Worm (Caenorhabditis elegans): ENCODE results near the gene pfk-1.2.
A peak's percentile ranks its signal among the peaks of the same experiment; 100 is the strongest.

Gene pfk-1.2

DNA sequence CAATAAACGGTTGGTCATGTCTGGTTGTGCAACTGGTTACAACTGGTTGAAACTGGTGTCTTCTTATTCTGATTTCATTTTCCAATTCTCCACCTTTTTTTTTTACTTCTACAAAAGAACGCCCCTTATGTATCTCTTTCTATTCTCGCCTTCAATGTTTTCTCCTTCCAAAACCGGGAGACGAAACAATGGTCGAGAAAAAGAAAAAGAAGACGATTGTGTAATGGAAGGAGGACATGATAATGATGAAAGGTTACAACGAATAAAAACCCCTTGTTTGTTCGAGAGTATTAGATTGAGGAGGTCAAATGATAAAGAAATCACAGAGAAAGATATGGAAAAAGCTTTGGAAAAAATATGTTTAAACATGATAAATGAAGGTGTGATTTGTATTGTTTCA, 12.8 kb upstream of the pfk-1.2 start, which contains the start of gene C50F4.8:
C50F4.8 (minus strand) TSS at position 28 of the 400 bp plus-strand sequence.
- TF ChIP-seq lin-14 (GFP tag; optimal IDR thresholded peaks at IDR 0.05): peak; percentile 2
- TF ChIP-seq sox-4 (tag; optimal IDR thresholded peaks at IDR 0.05): no peak
- TF ChIP-seq nhr-85 (tag): peak; percentile 67
- no peak for TF ChIP-seq nhr-71 (tag; optimal IDR thresholded peaks at IDR 0.05)
- TF ChIP-seq elt-3 (tag; optimal IDR thresholded peaks at IDR 0.05): peak in 1 of 6 experiments; percentile 49
- TF ChIP-seq pag-3 (tag; optimal IDR thresholded peaks at IDR 0.05; ENCODE audit: borderline replicate concordance, insufficient read depth): no peak
- TF ChIP-seq pax-3 (tag; optimal IDR thresholded peaks at IDR 0.05): no peak
- peak; percentile 89 for TF ChIP-seq blmp-1 (tag; optimal IDR thresholded peaks at IDR 0.05)

DNA sequence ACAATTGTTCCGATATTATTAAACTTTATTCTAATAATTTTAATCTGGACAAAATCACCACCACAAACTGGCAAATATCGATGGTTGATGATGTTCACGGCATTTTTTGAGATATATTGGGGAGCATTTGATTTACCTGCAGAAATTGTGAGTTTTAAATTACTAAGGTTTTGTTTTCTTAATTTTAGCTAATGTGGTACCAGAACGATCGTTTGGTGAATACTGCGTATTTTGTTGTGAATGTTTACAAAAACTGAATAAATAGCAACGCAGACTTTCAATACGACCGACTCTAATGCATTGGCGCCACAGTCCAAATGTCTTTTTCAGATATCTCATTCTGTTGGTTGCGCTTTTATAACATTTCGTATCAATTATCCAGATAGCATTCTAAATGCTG, 9.9 kb upstream of the pfk-1.2 start:
- TF ChIP-seq elt-2 (tag; optimal IDR thresholded peaks at IDR 0.05) (no peak), efl-1 (optimal IDR thresholded peaks at IDR 0.05) (no peak), efl-1 (GFP tag; optimal IDR thresholded peaks at IDR 0.05 in 1 of 2) (peak in 1 of 2 experiments; percentile 52)

DNA sequence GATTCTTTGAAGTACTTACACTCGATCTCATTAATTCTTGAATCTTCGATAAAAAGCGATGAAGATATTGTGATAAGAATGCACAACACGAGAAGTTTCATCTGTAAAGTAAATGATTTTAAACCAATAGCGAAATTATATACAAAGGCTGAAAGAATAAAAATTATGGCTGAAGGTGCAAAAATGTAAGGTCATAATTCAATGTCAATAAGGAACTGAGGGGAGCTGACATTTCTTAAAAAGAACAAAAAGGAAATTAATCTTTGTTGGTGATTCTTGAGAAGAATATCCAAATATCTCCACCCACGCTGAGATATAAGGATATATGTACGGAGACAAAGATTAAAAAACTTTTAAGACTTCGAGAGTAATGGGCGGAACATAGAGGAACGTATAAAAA, 7.5 kb upstream of the pfk-1.2 start, which contains the start of gene C50F4.9:
C50F4.9 (minus strand) TSS at position 101 of the 400 bp plus-strand sequence.
- TF ChIP-seq nhr-19 (GFP tag; conservative IDR thresholded peaks at IDR 0.05) (no peak), mdl-1 (tag; optimal IDR thresholded peaks at IDR 0.05) (no peak), lin-13 (GFP tag; optimal IDR thresholded peaks at IDR 0.05) (no peak), mab-9 (GFP tag; IDR thresholded peaks at IDR 0.05) (no peak), fos-1 (tag; optimal IDR thresholded peaks at IDR 0.05) (no peak), egl-13 (tag; optimal IDR thresholded peaks at IDR 0.05) (no peak), nhr-12 (tag; optimal IDR thresholded peaks at IDR 0.05) (no peak), nhr-20 (tag; optimal IDR thresholded peaks at IDR 0.05) (no peak), efl-1 (optimal IDR thresholded peaks at IDR 0.05) (no peak), efl-1 (GFP tag; optimal IDR thresholded peaks at IDR 0.05 in 1 of 2) (no peak), tbx-2 (tag; optimal IDR thresholded peaks at IDR 0.05) (no peak), lir-3 (tag; optimal IDR thresholded peaks at IDR 0.05; ENCODE audit: poor library complexity) (no peak)

DNA sequence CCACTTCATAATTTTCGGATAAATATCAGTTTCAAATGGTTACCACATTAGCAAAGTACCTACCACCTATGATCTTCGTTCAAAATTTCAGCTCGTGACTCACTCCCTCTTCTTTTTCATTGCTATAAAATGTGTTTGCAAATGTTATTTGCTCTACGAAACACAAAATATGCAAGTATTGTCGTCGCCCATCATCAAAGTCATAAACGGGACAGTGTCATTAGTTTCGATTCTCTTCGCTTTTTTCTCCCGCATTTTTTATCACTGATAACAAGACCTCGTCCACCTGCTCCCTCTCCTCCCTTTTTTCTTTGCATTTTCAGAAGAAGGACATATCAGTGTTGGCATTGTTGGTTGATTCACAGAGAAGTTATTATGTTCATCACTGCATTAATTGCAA, 5.1 kb upstream of the pfk-1.2 start, which contains the start of gene C50F4.1:
C50F4.1 (plus strand) TSS at position 324 of the 400 bp plus-strand sequence.
- no peak for TF ChIP-seq efl-1 (optimal IDR thresholded peaks at IDR 0.05)
- peak in 1 of 2 experiments; percentile 41 for TF ChIP-seq efl-1 (GFP tag; optimal IDR thresholded peaks at IDR 0.05 in 1 of 2)
- peak; percentile 11 for TF ChIP-seq nhr-20 (tag; optimal IDR thresholded peaks at IDR 0.05)
- no peak for TF ChIP-seq ces-1 (GFP tag; optimal IDR thresholded peaks at IDR 0.05)
- no peak for TF ChIP-seq nhr-47 (tag; optimal IDR thresholded peaks at IDR 0.05)
- peak in 1 of 2 experiments; percentile 7 for TF ChIP-seq lin-35 (GFP tag; optimal IDR thresholded peaks at IDR 0.05)
- TF ChIP-seq sox-4 (tag; optimal IDR thresholded peaks at IDR 0.05): no peak
- TF ChIP-seq lin-39 (tag; optimal IDR thresholded peaks at IDR 0.05): no peak
- peak; percentile 77 for TF ChIP-seq elt-2 (tag; optimal IDR thresholded peaks at IDR 0.05)
- TF ChIP-seq pag-3 (tag; optimal IDR thresholded peaks at IDR 0.05; ENCODE audit: borderline replicate concordance, insufficient read depth): no peak
- TF ChIP-seq ceh-90 (tag; optimal IDR thresholded peaks at IDR 0.05): no peak
- no peak for TF ChIP-seq Y116A8C.19 (tag; optimal IDR thresholded peaks at IDR 0.05; ENCODE audit: borderline replicate concordance)

DNA sequence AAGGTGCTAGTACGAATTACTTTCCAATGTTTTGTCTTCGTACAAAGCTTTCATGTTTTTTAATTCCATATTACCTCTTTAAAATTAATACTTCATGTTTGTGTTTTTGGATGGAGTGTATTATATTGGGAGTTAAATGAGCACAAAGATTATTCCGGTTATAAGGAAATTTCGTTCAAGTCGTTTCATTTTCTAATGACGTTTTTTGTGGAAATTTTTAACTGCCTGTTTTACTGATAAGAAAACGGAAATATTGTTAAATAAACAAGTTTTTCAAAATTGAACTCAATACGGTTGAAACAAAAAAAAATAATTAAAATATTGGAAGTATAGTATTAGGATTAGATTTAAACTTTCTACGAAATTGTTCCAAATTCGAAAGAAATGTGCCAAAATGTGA, 4.3 kb upstream of the pfk-1.2 start:
- no peak for TF ChIP-seq nhr-90 (tag; optimal IDR thresholded peaks at IDR 0.05; ENCODE audit: poor library complexity)
- no peak for TF ChIP-seq jun-1 (tag; optimal IDR thresholded peaks at IDR 0.05)
- no peak for TF ChIP-seq nhr-76 (tag; optimal IDR thresholded peaks at IDR 0.05)
- no peak for TF ChIP-seq skn-1 (tag; optimal IDR thresholded peaks at IDR 0.05)
- TF ChIP-seq elt-3 (tag; optimal IDR thresholded peaks at IDR 0.05): no peak
- TF ChIP-seq ama-1 (optimal IDR thresholded peaks at IDR 0.05): no peak
- no peak for TF ChIP-seq tlp-1 (tag; optimal IDR thresholded peaks at IDR 0.05)
- no peak for TF ChIP-seq lin-15B (tag; optimal IDR thresholded peaks at IDR 0.05)
- no peak for TF ChIP-seq dsc-1 (tag; optimal IDR thresholded peaks at IDR 0.05)
- TF ChIP-seq fos-1 (tag; optimal IDR thresholded peaks at IDR 0.05): no peak
- no peak for TF ChIP-seq aly-2 (tag; optimal IDR thresholded peaks at IDR 0.05)
- TF ChIP-seq egl-27 (tag; optimal IDR thresholded peaks at IDR 0.05): no peak
